Worm (Caenorhabditis elegans) whole organism, young adult: ENCODE measurements around the gene ZK632.11.

Experiments used
- B0019.2 ChIP-seq: fragments of 200-800 bp; sonication (Bioruptor generic); conservative IDR thresholded peaks from 2 replicates; pipeline ENCODE4 v1.3.6; 2022; ENCODE audit warnings: missing genetic modification reagents, missing genetic modification characterization, missing compliant biosample characterization
- C17E4.6 ChIP-seq: fragments of 200-800 bp; sonication (Bioruptor generic); IDR thresholded peaks from 2 replicates; pipeline ENCODE4 v1.3.6; 2022; ENCODE audit warnings: missing genetic modification reagents, missing genetic modification characterization, missing compliant biosample characterization
- F37B4.10 ChIP-seq: fragments of 200-800 bp; sonication (Bioruptor generic); IDR thresholded peaks from 2 replicates; pipeline ENCODE4 v1.3.6; 2022; ENCODE audit warnings: missing genetic modification characterization, missing compliant biosample characterization
- F39B2.1 ChIP-seq: fragments of 200-800 bp; sonication (Bioruptor generic); IDR thresholded peaks from 2 replicates; pipeline ENCODE4 v1.3.6; 2022; ENCODE audit warnings: missing genetic modification reagents, missing genetic modification characterization, missing compliant biosample characterization
- F52B5.7 ChIP-seq: sonication (generic microtip); optimal IDR thresholded peaks from 2 replicates; lab custom pipeline; 2016; ENCODE audit warnings: mild to moderate bottlenecking, missing genetic modification characterization, missing compliant biosample characterization
- Y53G8AR.9 ChIP-seq: fragments of 200-800 bp; sonication (Bioruptor generic); conservative IDR thresholded peaks from 2 replicates; pipeline ENCODE4 v1.3.6; 2022; ENCODE audit warnings: missing genetic modification reagents, missing genetic modification characterization, missing compliant biosample characterization
- Y67H2A.10 ChIP-seq: fragments of 200-800 bp; sonication (Bioruptor generic); conservative IDR thresholded peaks from 2 replicates; pipeline ENCODE4 v1.3.6; 2022; ENCODE audit warnings: missing genetic modification reagents, missing genetic modification characterization, missing compliant biosample characterization
- aptf-3 ChIP-seq: fragments of 200-800 bp; sonication (Bioruptor generic); IDR thresholded peaks from 2 replicates; pipeline ENCODE4 v1.3.6; 2022; ENCODE audit warnings: missing genetic modification characterization, missing compliant biosample characterization
- attf-3 ChIP-seq: fragments of 200-800 bp; sonication (Bioruptor generic); conservative IDR thresholded peaks from 2 replicates; pipeline ENCODE4 v1.3.6; 2022; ENCODE audit warnings: missing genetic modification reagents, missing genetic modification characterization, missing compliant biosample characterization
- cebp-1 ChIP-seq, 2 experiments: fragments of 200-800 bp in 1 of 2; sonication (Bioruptor generic) in 1 of 2; sonication (generic microtip) in 1 of 2; IDR thresholded peaks in 1 of 2; optimal IDR thresholded peaks in 1 of 2; 2 replicates each; pipeline versions ENCODE4 v1.3.6 to Lab custom; 2017 to 2022; ENCODE audit warnings: missing compliant biosample characterization in 2 of 2, missing genetic modification characterization in 2 of 2, mild to moderate bottlenecking in 1 of 2, missing genetic modification reagents in 1 of 2, moderate library complexity in 1 of 2
- cebp-2 ChIP-seq: fragments of 200-800 bp; sonication (Bioruptor generic); IDR thresholded peaks from 2 replicates; pipeline ENCODE4 v1.3.6; 2022; ENCODE audit warnings: missing genetic modification characterization, missing compliant biosample characterization
- ceh-100 ChIP-seq: fragments of 200-800 bp; sonication (Bioruptor generic); IDR thresholded peaks from 2 replicates; pipeline ENCODE4 v1.3.6; 2022; ENCODE audit warnings: missing genetic modification reagents, missing genetic modification characterization, missing compliant biosample characterization
- ceh-27 ChIP-seq: fragments of 200-800 bp; sonication (Bioruptor generic); optimal IDR thresholded peaks from 2 replicates; lab custom pipeline; 2018; ENCODE audit warnings: mild to moderate bottlenecking, missing genetic modification characterization, moderate library complexity, missing compliant biosample characterization
- ceh-40 ChIP-seq: fragments of 200-800 bp; sonication (Bioruptor generic); IDR thresholded peaks from 2 replicates; pipeline ENCODE4 v1.3.6; 2022; ENCODE audit warnings: missing genetic modification characterization, missing compliant biosample characterization
- ceh-79 ChIP-seq: sonication (generic microtip); optimal IDR thresholded peaks from 2 replicates; lab custom pipeline; 2017; ENCODE audit warnings: mild to moderate bottlenecking, missing genetic modification characterization, missing compliant biosample characterization
- ceh-91 ChIP-seq: fragments of 200-800 bp; sonication (Bioruptor generic); IDR thresholded peaks from 2 replicates; pipeline ENCODE4 v1.3.6; 2022; ENCODE audit warnings: missing genetic modification reagents, missing genetic modification characterization, missing compliant biosample characterization
- dpff-1 ChIP-seq: sonication (generic microtip); optimal IDR thresholded peaks from 2 replicates; lab custom pipeline; 2017; ENCODE audit warnings: mild to moderate bottlenecking, missing genetic modification characterization, missing compliant biosample characterization
- efl-1 ChIP-seq: fragments of 150-350 bp; optimal IDR thresholded peaks from 2 replicates; lab custom pipeline; 2014; ENCODE audit warnings: missing biosample characterization, missing genetic modification reagents, missing genetic modification characterization
- egl-44 ChIP-seq: fragments of 200-800 bp; sonication (Bioruptor generic); IDR thresholded peaks from 2 replicates; pipeline ENCODE4 v1.3.6; 2022; ENCODE audit warnings: missing genetic modification reagents, missing genetic modification characterization, missing compliant biosample characterization
- ets-4 ChIP-seq: fragments of 200-800 bp; sonication (Bioruptor generic); optimal IDR thresholded peaks from 2 replicates; lab custom pipeline; 2018; ENCODE audit warnings: mild to moderate bottlenecking, missing genetic modification characterization, missing compliant biosample characterization
- hrde-1 ChIP-seq: sonication (generic microtip); optimal IDR thresholded peaks from 2 replicates; lab custom pipeline; 2016; ENCODE audit warnings: missing genetic modification characterization, mild to moderate bottlenecking, missing compliant biosample characterization, moderate library complexity, missing genotype, missing genetic modification reagents, borderline replicate concordance
- hsf-1 ChIP-seq: fragments of 200-800 bp; sonication (Bioruptor generic); IDR thresholded peaks from 2 replicates; pipeline ENCODE4 v1.3.6; 2022; ENCODE audit warnings: missing genetic modification reagents, missing genetic modification characterization, missing compliant biosample characterization
- let-526 ChIP-seq: fragments of 200-800 bp; sonication (Bioruptor generic); IDR thresholded peaks from 2 replicates; pipeline ENCODE4 v1.3.6; 2022; ENCODE audit warnings: missing genetic modification reagents, missing genetic modification characterization, missing compliant biosample characterization
- lin-26 ChIP-seq: fragments of 200-800 bp; sonication (Bioruptor generic); IDR thresholded peaks from 2 replicates; pipeline ENCODE4 v1.3.6; 2022; ENCODE audit warnings: missing genetic modification reagents, missing genetic modification characterization, missing compliant biosample characterization
- lin-35 ChIP-seq, 3 experiments: fragments of 150-350 bp in 2 of 3; sonication (generic microtip) in 1 of 3; optimal IDR thresholded peaks; 2 replicates each; lab custom pipeline; 2014 to 2018; ENCODE audit warnings: missing biosample characterization in 3 of 3, missing genetic modification characterization in 3 of 3, missing genetic modification reagents in 3 of 3
- lin-40 ChIP-seq: sonication (generic microtip); optimal IDR thresholded peaks from 2 replicates; lab custom pipeline; 2016; ENCODE audit warnings: missing genetic modification characterization, mild to moderate bottlenecking, missing compliant biosample characterization, missing genotype, missing genetic modification reagents
- lin-54 ChIP-seq: fragments of 200-800 bp; sonication (Bioruptor generic); optimal IDR thresholded peaks from 2 replicates; lab custom pipeline; 2018; ENCODE audit warnings: mild to moderate bottlenecking, missing genetic modification characterization, missing compliant biosample characterization
- lsy-27 ChIP-seq: sonication (generic microtip); optimal IDR thresholded peaks from 2 replicates; lab custom pipeline; 2017; ENCODE audit warnings: missing genetic modification characterization, mild to moderate bottlenecking, missing compliant biosample characterization, antibody characterized with exemption, missing genotype, borderline replicate concordance; ENCODE audit not compliant: insufficient read depth
- madf-10 ChIP-seq: sonication (generic microtip); optimal IDR thresholded peaks from 2 replicates; lab custom pipeline; 2016; ENCODE audit warnings: mild to moderate bottlenecking, missing genetic modification characterization, missing compliant biosample characterization
- mes-4 ChIP-seq: sonication (generic microtip); optimal IDR thresholded peaks from 2 replicates; lab custom pipeline; 2016; ENCODE audit warnings: missing genotype, missing genetic modification characterization, missing compliant biosample characterization
- nfya-2 ChIP-seq: fragments of 200-800 bp; sonication (Bioruptor generic); IDR thresholded peaks from 2 replicates; pipeline ENCODE4 v1.3.6; 2022; ENCODE audit warnings: missing genetic modification reagents, missing genetic modification characterization, missing compliant biosample characterization
- nfyb-1 ChIP-seq: fragments of 200-800 bp; sonication (Bioruptor generic); IDR thresholded peaks from 2 replicates; pipeline ENCODE4 v1.3.6; 2022; ENCODE audit warnings: missing genetic modification reagents, missing genetic modification characterization, missing compliant biosample characterization
- nhr-120 ChIP-seq: fragments of 200-800 bp; sonication (Bioruptor generic); IDR thresholded peaks from 2 replicates; pipeline ENCODE4 v1.3.6; 2022; ENCODE audit warnings: missing genetic modification characterization, missing compliant biosample characterization
- nhr-80 ChIP-seq: sonication (generic microtip); optimal IDR thresholded peaks from 2 replicates; lab custom pipeline; 2016; ENCODE audit warnings: missing genetic modification characterization, missing compliant biosample characterization
- repo-1 ChIP-seq: sonication (generic microtip); optimal IDR thresholded peaks from 2 replicates; lab custom pipeline; 2017; ENCODE audit warnings: mild to moderate bottlenecking, missing genetic modification characterization, missing compliant biosample characterization
- rpc-1 ChIP-seq, 2 experiments: fragments of 150-350 bp in 1 of 2; sonication (generic microtip) in 1 of 2; optimal IDR thresholded peaks; 2 replicates each; lab custom pipeline; 2014 to 2018; ENCODE audit warnings: missing biosample characterization in 1 of 2, missing genetic modification characterization in 1 of 2, missing genetic modification reagents in 1 of 2, missing genotype in 1 of 2
- sdz-38 ChIP-seq: sonication (generic microtip); optimal IDR thresholded peaks from 2 replicates; lab custom pipeline; 2016; ENCODE audit warnings: missing genotype, missing genetic modification characterization, missing compliant biosample characterization
- snpc-1.3 ChIP-seq: sonication (generic microtip); optimal IDR thresholded peaks from 2 replicates; lab custom pipeline; 2017; ENCODE audit warnings: missing genetic modification characterization, mild to moderate bottlenecking, missing compliant biosample characterization, antibody characterized with exemption, moderate library complexity, missing genotype, missing genetic modification reagents; ENCODE audit not compliant: insufficient read depth
- snpc-3.4 ChIP-seq: sonication (generic microtip); optimal IDR thresholded peaks from 2 replicates; lab custom pipeline; 2017; ENCODE audit warnings: missing genetic modification characterization, mild to moderate bottlenecking, missing compliant biosample characterization, antibody characterized with exemption, moderate library complexity, missing genotype, missing genetic modification reagents
- somi-1 ChIP-seq: fragments of 200-800 bp; sonication (Bioruptor generic); optimal IDR thresholded peaks from 2 replicates; lab custom pipeline; 2018; ENCODE audit warnings: mild to moderate bottlenecking, missing genetic modification characterization, missing compliant biosample characterization
- tbp1 ChIP-seq: fragments of 200-800 bp; sonication (Bioruptor generic); optimal IDR thresholded peaks from 2 replicates; lab custom pipeline; 2018; ENCODE audit warnings: mild to moderate bottlenecking, missing genetic modification characterization, missing compliant biosample characterization
- tbx-9 ChIP-seq: sonication (generic microtip); optimal IDR thresholded peaks from 2 replicates; lab custom pipeline; 2016; ENCODE audit warnings: borderline replicate concordance, missing genetic modification characterization, inconsistent platforms, missing compliant biosample characterization
- unc-62 ChIP-seq: fragments of 150-350 bp; optimal IDR thresholded peaks from 2 replicates; lab custom pipeline; 2014; ENCODE audit warnings: missing biosample characterization, missing genetic modification reagents, missing genetic modification characterization
- zfh-2 ChIP-seq: fragments of 200-800 bp; sonication (Bioruptor generic); conservative IDR thresholded peaks from 2 replicates; pipeline ENCODE4 v1.3.6; 2022; ENCODE audit warnings: missing genetic modification reagents, missing genetic modification characterization, missing compliant biosample characterization
- ztf-25 ChIP-seq: fragments of 200-800 bp; sonication (Bioruptor generic); IDR thresholded peaks from 2 replicates; pipeline ENCODE4 v1.3.6; 2022; ENCODE audit warnings: missing genetic modification reagents, missing genetic modification characterization, missing compliant biosample characterization
- ztf-26 ChIP-seq: sonication (generic microtip); optimal IDR thresholded peaks from 2 replicates; lab custom pipeline; 2017; ENCODE audit warnings: missing genetic modification characterization, missing compliant biosample characterization
- ztf-28 ChIP-seq: fragments of 200-800 bp; sonication (Bioruptor generic); IDR thresholded peaks from 2 replicates; pipeline ENCODE4 v1.3.6; 2022; ENCODE audit warnings: missing genetic modification reagents, missing genetic modification characterization, missing compliant biosample characterization

ZK632.11 gene

DNA sequence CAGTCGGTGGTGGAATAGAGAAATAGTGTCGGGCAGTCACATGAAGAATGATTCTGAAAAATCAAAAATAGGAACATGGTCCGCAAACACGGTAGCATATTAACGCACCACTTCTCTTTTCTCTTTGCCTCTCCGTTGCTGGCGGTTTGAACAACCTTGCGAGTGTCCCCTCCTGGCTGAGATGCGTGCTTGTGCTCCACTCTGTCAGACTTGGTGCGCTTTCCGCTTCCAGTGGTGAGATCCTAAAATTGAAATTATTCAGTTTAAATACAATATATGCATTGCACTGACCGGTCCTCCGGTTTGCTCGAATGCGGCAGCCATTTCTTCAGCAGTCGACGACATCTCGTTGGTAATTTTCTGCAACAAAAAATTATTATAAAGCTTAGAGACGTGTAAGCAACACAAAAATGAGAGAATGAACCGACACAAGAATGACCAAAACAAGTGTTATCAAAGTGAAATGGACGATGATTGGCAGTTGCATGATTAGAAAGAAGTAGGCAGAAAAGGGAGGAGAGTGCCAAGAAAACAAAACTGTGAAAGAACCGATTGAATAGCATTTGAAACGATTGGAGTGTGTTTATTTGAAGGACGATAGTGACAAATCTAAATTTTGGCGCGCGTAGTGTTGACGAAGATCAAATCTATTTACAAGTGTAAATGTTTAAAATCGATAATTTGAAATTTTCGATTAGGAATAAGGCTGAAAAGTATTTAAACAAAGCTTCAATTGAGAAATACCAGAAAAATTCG lies 2.5 kb upstream of the ZK632.11 start, which contains the start of gene ZK632.9:
Gene ZK632.9, minus strand, starts transcription at position 360 of the 756 bp plus-strand sequence.
- no peak for TF ChIP-seq nfyb-1
- peak; percentile 74 for TF ChIP-seq efl-1 (GFP tag; lab: Kevin White, UChicago)
- no peak for TF ChIP-seq somi-1
- no peak for TF ChIP-seq F37B4.10
- TF ChIP-seq B0019.2, result 0 out of 2 replicates have a peak, but pooled peaks have one; percentile 6
- TF ChIP-seq cebp-2 (GFP tag; lab: Robert Waterston, UW), result no peak
- TF ChIP-seq lin-35 (GFP tag; optimal IDR thresholded peaks at IDR 0.05; lab: Kevin White, UChicago), result no peak
- no peak for TF ChIP-seq mes-4 (tag; lab: Kevin White, UChicago)
- TF ChIP-seq Y67H2A.10, result no peak
- TF ChIP-seq hsf-1 (GFP tag; lab: Robert Waterston, UW), result no peak
- no peak for TF ChIP-seq C17E4.6 (GFP tag; lab: Robert Waterston, UW)
- TF ChIP-seq ceh-91, result 0 out of 2 replicates have a peak, but pooled peaks have one; percentile 10
- TF ChIP-seq nhr-80 (tag; lab: Kevin White, UChicago), result peak; percentile 60
- TF ChIP-seq madf-10 (tag; lab: Kevin White, UChicago), result no peak
- no peak for TF ChIP-seq ceh-27 (GFP tag; lab: Kevin White, UChicago)
- no peak for TF ChIP-seq ztf-25
- TF ChIP-seq rpc-1 (optimal IDR thresholded peaks at IDR 0.05; lab: Kevin White, UChicago), result no peak
- no peak for TF ChIP-seq rpc-1 (tag; optimal IDR thresholded peaks at IDR 0.05; lab: Kevin White, UChicago)
- no peak for TF ChIP-seq let-526 (GFP tag; lab: Robert Waterston, UW)
- TF ChIP-seq lsy-27 (tag; lab: Kevin White, UChicago), result no peak
- TF ChIP-seq ets-4 (GFP tag; lab: Kevin White, UChicago), result no peak
- TF ChIP-seq zfh-2, result peak; percentile 75
- TF ChIP-seq F52B5.7 (tag; lab: Kevin White, UChicago), result no peak
- TF ChIP-seq ztf-28 (GFP tag; lab: Robert Waterston, UW), result no peak
- no peak for TF ChIP-seq snpc-1.3 (tag; lab: Kevin White, UChicago)
- TF ChIP-seq tbp1 (GFP tag; lab: Kevin White, UChicago), result peak; percentile 14
- no peak for TF ChIP-seq sdz-38
- no peak for TF ChIP-seq ztf-26
- TF ChIP-seq Y53G8AR.9 (GFP tag; lab: Robert Waterston, UW), result no peak; the same call in 1 of the 2 replicates
- no peak for TF ChIP-seq hrde-1 (tag; lab: Kevin White, UChicago)
- TF ChIP-seq repo-1, result no peak
- no peak for TF ChIP-seq egl-44 (GFP tag; lab: Robert Waterston, UW)
- TF ChIP-seq aptf-3 (GFP tag; lab: Robert Waterston, UW), result no peak
- TF ChIP-seq nhr-120 (GFP tag; lab: Robert Waterston, UW), result no peak
- no peak for TF ChIP-seq ceh-79 (tag; lab: Kevin White, UChicago)
- TF ChIP-seq attf-3 (GFP tag; lab: Robert Waterston, UW), result no peak
- no peak for TF ChIP-seq nfya-2
- peak; percentile 26 for TF ChIP-seq snpc-3.4 (tag; lab: Kevin White, UChicago)
- TF ChIP-seq ceh-40 (GFP tag; lab: Robert Waterston, UW), result no peak
- no peak for TF ChIP-seq ceh-100 (GFP tag; lab: Robert Waterston, UW)
- no peak for TF ChIP-seq dpff-1 (tag; lab: Kevin White, UChicago)
- TF ChIP-seq lin-54 (GFP tag; lab: Kevin White, UChicago), result no peak
- no peak for TF ChIP-seq lin-26 (GFP tag; lab: Robert Waterston, UW)
- TF ChIP-seq F39B2.1 (GFP tag; lab: Robert Waterston, UW), result no peak
- no peak for TF ChIP-seq unc-62 (GFP tag; lab: Kevin White, UChicago)
- peak; percentile 58 for TF ChIP-seq tbx-9
- no peak for TF ChIP-seq lin-40 (tag; lab: Kevin White, UChicago)
- TF ChIP-seq cebp-1 (GFP tag; IDR thresholded peaks at IDR 0.05; lab: Robert Waterston, UW), result no peak
- no peak for TF ChIP-seq cebp-1 (tag; optimal IDR thresholded peaks at IDR 0.05; lab: Kevin White, UChicago)
